Fruit fly (Drosophila melanogaster) whole organism, embryonic: ENCODE data around the gene Atg5.

Experiments used
- Bteb2 ChIP-seq: fragments of 200-800 bp; sonication (Bioruptor generic); optimal IDR thresholded peaks from 2 replicates; lab custom pipeline; 2016; ENCODE audit warnings: missing biosample characterization, missing genetic modification characterization
- CG1024 ChIP-seq: fragments of 200-800 bp; sonication (Bioruptor generic); IDR thresholded peaks from 2 replicates; pipeline ENCODE4 v1.3.6; 2022; ENCODE audit warnings: missing biosample characterization, missing genetic modification characterization
- CG11456 ChIP-seq: fragments of 200-800 bp; sonication (Bioruptor generic); IDR thresholded peaks from 3 replicates; pipeline ENCODE4 v1.3.6; 2022; ENCODE audit warnings: missing biosample characterization, missing genetic modification characterization
- CG12104 ChIP-seq: fragments of 200-800 bp; sonication (Bioruptor generic); optimal IDR thresholded peaks from 3 replicates; lab custom pipeline; 2016; ENCODE audit warnings: missing biosample characterization, missing genetic modification characterization
- CG13296 ChIP-seq: fragments of 200-800 bp; sonication (Bioruptor generic); optimal IDR thresholded peaks from 3 replicates; lab custom pipeline; 2018; ENCODE audit warnings: missing biosample characterization, mild to moderate bottlenecking, missing genetic modification characterization
- CG14050 ChIP-seq: fragments of 200-800 bp; sonication (Bioruptor generic); IDR thresholded peaks from 3 replicates; pipeline ENCODE4 v1.3.6; 2022; ENCODE audit warnings: missing biosample characterization, missing genetic modification characterization
- CG14441 ChIP-seq: fragments of 200-800 bp; sonication (Bioruptor generic); IDR thresholded peaks from 2 replicates; pipeline ENCODE4 v1.3.6; 2022; ENCODE audit warnings: missing biosample characterization, missing genetic modification characterization
- CG15269 ChIP-seq: fragments of 200-800 bp; sonication (Bioruptor generic); optimal IDR thresholded peaks from 2 replicates; lab custom pipeline; 2018; ENCODE audit warnings: missing biosample characterization, mild to moderate bottlenecking, missing genetic modification characterization, moderate library complexity
- CG17186 ChIP-seq: fragments of 200-800 bp; sonication (Bioruptor generic); optimal IDR thresholded peaks from 3 replicates; lab custom pipeline; 2017; ENCODE audit warnings: missing biosample characterization, missing genetic modification reagents, missing genetic modification characterization
- CG17568 ChIP-seq: fragments of 200-800 bp; sonication (Bioruptor generic); optimal IDR thresholded peaks from 2 replicates; lab custom pipeline; 2018; ENCODE audit warnings: missing biosample characterization, mild to moderate bottlenecking, missing genetic modification characterization, moderate library complexity
- CG2120 ChIP-seq: fragments of 200-800 bp; sonication (Bioruptor generic); optimal IDR thresholded peaks from 3 replicates; lab custom pipeline; 2016; ENCODE audit warnings: missing biosample characterization, missing genetic modification characterization
- CG2875 ChIP-seq: fragments of 200-800 bp; sonication (Bioruptor generic); optimal IDR thresholded peaks from 2 replicates; lab custom pipeline; 2017; ENCODE audit warnings: missing biosample characterization, mild to moderate bottlenecking, missing genetic modification characterization, missing genetic modification reagents
- CG31388 ChIP-seq: fragments of 200-800 bp; sonication (Bioruptor generic); optimal IDR thresholded peaks from 2 replicates; lab custom pipeline; 2016; ENCODE audit warnings: missing biosample characterization, missing genetic modification characterization
- CG3163 ChIP-seq: fragments of 200-800 bp; sonication (Bioruptor generic); optimal IDR thresholded peaks from 3 replicates; lab custom pipeline; 2016; ENCODE audit warnings: missing biosample characterization, missing genetic modification characterization
- CG3847 ChIP-seq: fragments of 200-800 bp; sonication (Bioruptor generic); IDR thresholded peaks from 2 replicates; pipeline ENCODE4 v1.3.6; 2022; ENCODE audit warnings: missing biosample characterization, missing genetic modification characterization
- CG5180 ChIP-seq: fragments of 200-800 bp; sonication (Bioruptor generic); optimal IDR thresholded peaks from 3 replicates; lab custom pipeline; 2017; ENCODE audit warnings: missing biosample characterization, missing genetic modification characterization, mild to moderate bottlenecking, moderate library complexity, missing genetic modification reagents
- CG5953 ChIP-seq: fragments of 200-800 bp; sonication (Bioruptor generic); IDR thresholded peaks from 2 replicates; pipeline ENCODE4 v1.3.6; 2022; ENCODE audit warnings: missing biosample characterization, missing genetic modification characterization
- CG7745 ChIP-seq: fragments of 200-800 bp; sonication (Bioruptor generic); optimal IDR thresholded peaks from 2 replicates; lab custom pipeline; 2018; ENCODE audit warnings: missing biosample characterization, mild to moderate bottlenecking, missing genetic modification characterization, moderate library complexity
- CG8478 ChIP-seq: fragments of >200 bp; optimal IDR thresholded peaks from 2 replicates; lab custom pipeline; 2018
- CG8944 ChIP-seq: fragments of 200-800 bp; sonication (Bioruptor generic); optimal IDR thresholded peaks from 3 replicates; lab custom pipeline; 2016; ENCODE audit warnings: missing biosample characterization, missing genetic modification characterization
- D19B ChIP-seq: fragments of 200-800 bp; sonication (Bioruptor generic); optimal IDR thresholded peaks from 2 replicates; lab custom pipeline; 2017; ENCODE audit warnings: missing biosample characterization, mild to moderate bottlenecking, missing genetic modification characterization
- H2.0 ChIP-seq: fragments of 200-800 bp; sonication (Bioruptor generic); IDR thresholded peaks from 2 replicates; pipeline ENCODE4 v1.3.6; 2022; ENCODE audit warnings: missing biosample characterization, missing genetic modification characterization
- HLHmδ ChIP-seq: fragments of 200-800 bp; sonication (Bioruptor generic); optimal IDR thresholded peaks from 2 replicates; lab custom pipeline; 2018; ENCODE audit warnings: missing biosample characterization, mild to moderate bottlenecking, missing genetic modification characterization, moderate library complexity
- Hey ChIP-seq: fragments of 200-800 bp; sonication (Bioruptor generic); optimal IDR thresholded peaks from 3 replicates; lab custom pipeline; 2018; ENCODE audit warnings: missing biosample characterization, mild to moderate bottlenecking, missing genetic modification characterization
- HmgD ChIP-seq: fragments of 200-800 bp; sonication (Bioruptor generic); optimal IDR thresholded peaks from 3 replicates; lab custom pipeline; 2016; ENCODE audit warnings: missing biosample characterization, missing genetic modification characterization
- Hsf ChIP-seq: fragments of 200-800 bp; sonication (Bioruptor generic); optimal IDR thresholded peaks from 3 replicates; lab custom pipeline; 2016; ENCODE audit warnings: missing biosample characterization, missing genetic modification characterization
- Jarid2 ChIP-seq: fragments of 200-800 bp; sonication (Bioruptor generic); optimal IDR thresholded peaks from 3 replicates; lab custom pipeline; 2017; ENCODE audit warnings: mild to moderate bottlenecking, missing biosample characterization, missing genetic modification reagents, missing genetic modification characterization
- Mes4 ChIP-seq: fragments of 200-800 bp; sonication (Bioruptor generic); optimal IDR thresholded peaks from 2 replicates; lab custom pipeline; 2016; ENCODE audit warnings: missing biosample characterization, missing genetic modification characterization
- Sox100B ChIP-seq: fragments of 200-800 bp; sonication (Bioruptor generic); optimal IDR thresholded peaks from 3 replicates; lab custom pipeline; 2018; ENCODE audit warnings: missing biosample characterization, mild to moderate bottlenecking, missing genetic modification characterization
- ase ChIP-seq: fragments of 200-800 bp; sonication (Bioruptor generic); IDR thresholded peaks from 3 replicates; pipeline ENCODE4 v1.3.6; 2022; ENCODE audit warnings: missing biosample characterization, missing genetic modification characterization
- btn ChIP-seq: fragments of 200-800 bp; sonication (Bioruptor generic); optimal IDR thresholded peaks from 2 replicates; lab custom pipeline; 2016; ENCODE audit warnings: missing biosample characterization, missing genetic modification characterization
- chinmo ChIP-seq: fragments of 200-800 bp; sonication (Bioruptor generic); IDR thresholded peaks from 4 replicates; pipeline ENCODE4 v1.3.6; 2022; ENCODE audit warnings: missing biosample characterization, missing genetic modification characterization; ENCODE audit not compliant: partially characterized antibody
- chm ChIP-seq: fragments of 200-800 bp; sonication (Bioruptor generic); IDR thresholded peaks from 2 replicates; pipeline ENCODE4 v1.3.6; 2022; ENCODE audit warnings: missing biosample characterization, missing genetic modification characterization
- fu2 ChIP-seq: fragments of 200-800 bp; sonication (Bioruptor generic); optimal IDR thresholded peaks from 2 replicates; lab custom pipeline; 2016; ENCODE audit warnings: missing biosample characterization, missing genetic modification characterization
- gem ChIP-seq: fragments of 200-800 bp; sonication (Bioruptor generic); optimal IDR thresholded peaks from 2 replicates; lab custom pipeline; 2019; ENCODE audit warnings: missing biosample characterization, mild to moderate bottlenecking, missing genetic modification characterization, moderate library complexity
- gsb-n ChIP-seq: fragments of 200-800 bp; sonication (Bioruptor generic); optimal IDR thresholded peaks from 3 replicates; lab custom pipeline; 2018; ENCODE audit warnings: missing biosample characterization, mild to moderate bottlenecking, missing genetic modification characterization
- ham ChIP-seq: fragments of 200-800 bp; sonication (Bioruptor generic); IDR thresholded peaks from 2 replicates; pipeline ENCODE4 v1.3.6; 2022; ENCODE audit warnings: missing biosample characterization, missing genetic modification characterization
- hkb ChIP-seq, 2 experiments: fragments of 200-800 bp in 1 of 2; fragments of >200 bp in 1 of 2; sonication (Bioruptor generic) in 1 of 2; IDR thresholded peaks in 1 of 2; optimal IDR thresholded peaks in 1 of 2; 2 replicates each; pipeline versions ENCODE4 v1.3.6 to Lab custom; 2017 to 2022; ENCODE audit warnings: missing biosample characterization in 1 of 2, missing genetic modification characterization in 1 of 2
- lov ChIP-seq, 2 experiments: fragments of 200-800 bp in 1 of 2; fragments of >200 bp in 1 of 2; sonication (Bioruptor generic) in 1 of 2; IDR thresholded peaks in 1 of 2; optimal IDR thresholded peaks in 1 of 2; 2 replicates in 1 of 2; 3 replicates in 1 of 2; pipeline versions ENCODE4 v1.3.6 to Lab custom; 2017 to 2022; ENCODE audit warnings: missing biosample characterization in 1 of 2, missing genetic modification characterization in 1 of 2
- mam ChIP-seq: fragments of 200-800 bp; sonication (Bioruptor generic); optimal IDR thresholded peaks from 3 replicates; lab custom pipeline; 2016; ENCODE audit warnings: missing biosample characterization, missing genetic modification characterization
- mld ChIP-seq: fragments of 200-800 bp; sonication (Bioruptor generic); IDR thresholded peaks from 3 replicates; pipeline ENCODE4 v1.3.6; 2022; ENCODE audit warnings: missing biosample characterization, missing genetic modification characterization; ENCODE audit not compliant: partially characterized antibody
- nau ChIP-seq: fragments of 200-800 bp; sonication (Bioruptor generic); optimal IDR thresholded peaks from 3 replicates; lab custom pipeline; 2017; ENCODE audit warnings: missing biosample characterization, mild to moderate bottlenecking, missing genetic modification characterization, missing genetic modification reagents
- nmo ChIP-seq: fragments of 200-800 bp; sonication (Bioruptor generic); optimal IDR thresholded peaks from 2 replicates; lab custom pipeline; 2018; ENCODE audit warnings: missing biosample characterization, mild to moderate bottlenecking, missing genetic modification characterization, moderate library complexity
- pum ChIP-seq: fragments of 200-800 bp; sonication (Bioruptor generic); optimal IDR thresholded peaks from 2 replicates; lab custom pipeline; 2016; ENCODE audit warnings: missing biosample characterization, missing genetic modification characterization
- scrt ChIP-seq: fragments of 200-800 bp; sonication (Bioruptor generic); optimal IDR thresholded peaks from 2 replicates; lab custom pipeline; 2018; ENCODE audit warnings: missing biosample characterization, mild to moderate bottlenecking, missing genetic modification characterization, moderate library complexity
- sisA ChIP-seq: fragments of 200-800 bp; sonication (Bioruptor generic); IDR thresholded peaks from 2 replicates; pipeline ENCODE4 v1.3.6; 2022; ENCODE audit warnings: missing biosample characterization, missing genetic modification characterization
- slp2 ChIP-seq: fragments of 200-800 bp; sonication (Bioruptor generic); optimal IDR thresholded peaks from 2 replicates; lab custom pipeline; 2016; ENCODE audit warnings: missing biosample characterization, missing genetic modification characterization
- stwl ChIP-seq: fragments of 200-800 bp; sonication (Bioruptor generic); optimal IDR thresholded peaks from 3 replicates; lab custom pipeline; 2018; ENCODE audit warnings: missing biosample characterization, mild to moderate bottlenecking, missing genetic modification characterization, moderate library complexity
- trem ChIP-seq: fragments of 200-800 bp; optimal IDR thresholded peaks from 3 replicates; lab custom pipeline; 2019; ENCODE audit warnings: missing biosample characterization, mild to moderate bottlenecking, missing genetic modification characterization, moderate library complexity
- z ChIP-seq: fragments of 200-800 bp; sonication (Bioruptor generic); IDR thresholded peaks from 3 replicates; pipeline ENCODE4 v1.3.6; 2022; ENCODE audit warnings: missing biosample characterization, missing genetic modification characterization

The Atg5 gene

DNA sequence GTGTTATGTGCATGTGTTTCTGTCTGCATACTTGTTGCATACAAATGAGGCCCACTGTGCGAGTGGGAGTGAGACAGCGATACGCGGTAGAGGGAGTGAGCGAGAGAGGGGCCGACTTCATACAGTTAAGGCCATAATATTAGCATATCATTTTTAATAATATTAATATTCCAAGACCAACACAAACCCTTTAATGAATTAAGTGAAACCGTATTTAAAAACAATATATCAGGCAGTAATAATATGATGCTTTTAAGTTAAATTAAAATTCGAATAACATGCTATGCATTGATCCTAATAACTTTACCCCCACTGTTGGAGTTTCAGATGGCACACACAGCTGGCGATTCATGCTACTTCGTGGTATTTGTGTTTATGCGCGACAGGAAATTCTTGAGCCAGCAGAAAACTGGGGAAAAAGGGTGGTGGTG, 1.3 kb upstream of the Atg5 start (continued):
- peak; percentile 94 for TF ChIP-seq sisA (GFP tag; lab: Robert Waterston, UW)
- peak; percentile 78 for TF ChIP-seq D19B
- TF ChIP-seq nau (GFP tag; lab: Kevin White, UChicago), result peak; percentile 95
- peak; percentile 95 for TF ChIP-seq H2.0 (GFP tag; lab: Robert Waterston, UW)
- TF ChIP-seq z (GFP tag; lab: Robert Waterston, UW), result peak; percentile 68; the same call in 2 of the 3 replicates
- TF ChIP-seq CG2875, result peak; percentile 96
- peak; percentile 95 for TF ChIP-seq ase (GFP tag; lab: Robert Waterston, UW)
- no peak for TF ChIP-seq HLHmδ
- TF ChIP-seq chm (GFP tag; lab: Robert Waterston, UW), result peak; percentile 96
- peak; percentile 98 for TF ChIP-seq gem (tag; lab: Kevin White, UChicago)
- TF ChIP-seq CG7745, result peak; percentile 89
- TF ChIP-seq Hsf (GFP tag; lab: Kevin White, UChicago), result peak; percentile 93
- TF ChIP-seq Jarid2 (GFP tag; lab: Kevin White, UChicago), result peak; percentile 81
- TF ChIP-seq CG13296 (GFP tag; lab: Kevin White, UChicago), result peak; percentile 94
- TF ChIP-seq Hey, result peak; percentile 61
- TF ChIP-seq mld (GFP tag; lab: Robert Waterston, UW), result no peak
- peak; percentile 98 for TF ChIP-seq nmo (GFP tag; lab: Kevin White, UChicago)
- peak; percentile 57 for TF ChIP-seq CG8944
- peak; percentile 85 for TF ChIP-seq CG1024 (GFP tag; lab: Robert Waterston, UW)
- peak; percentile 90 for TF ChIP-seq CG5953 (GFP tag; lab: Robert Waterston, UW)
- TF ChIP-seq Sox100B (GFP tag; lab: Kevin White, UChicago), result peak; percentile 96
- TF ChIP-seq CG2120 (GFP tag; lab: Kevin White, UChicago), result peak; percentile 88
- peak; percentile 77 for TF ChIP-seq stwl (tag; lab: Kevin White, UChicago)
- TF ChIP-seq slp2 (GFP tag; lab: Kevin White, UChicago), result peak; percentile 65
- peak; percentile 76 for TF ChIP-seq Mes4 (GFP tag; lab: Kevin White, UChicago)
- TF ChIP-seq Bteb2 (GFP tag; lab: Kevin White, UChicago), result peak; percentile 80
- TF ChIP-seq HmgD (GFP tag; lab: Kevin White, UChicago), result no peak
- TF ChIP-seq CG31388 (GFP tag; lab: Kevin White, UChicago), result peak; percentile 83
- TF ChIP-seq CG3847, result peak; percentile 90
- peak; percentile 88 for TF ChIP-seq CG11456
- TF ChIP-seq CG14050, result peak; percentile 92
- peak; percentile 95 for TF ChIP-seq CG12104
- no peak for TF ChIP-seq hkb (optimal IDR thresholded peaks at IDR 0.05; lab: Kevin White, UChicago)
- TF ChIP-seq hkb (GFP tag; IDR thresholded peaks at IDR 0.05; lab: Robert Waterston, UW), result peak; percentile 97
- peak; percentile 90 for TF ChIP-seq CG5180
- TF ChIP-seq btn, result peak; percentile 66
- peak; percentile 99 for TF ChIP-seq gsb-n (tag; lab: Kevin White, UChicago)
- no peak for TF ChIP-seq lov (optimal IDR thresholded peaks at IDR 0.05; lab: Kevin White, UChicago)
- peak; percentile 92 for TF ChIP-seq lov (GFP tag; IDR thresholded peaks at IDR 0.05; lab: Robert Waterston, UW)
- peak; percentile 55 for TF ChIP-seq fu2
- peak; percentile 59; the same call in 1 of the 2 replicates for TF ChIP-seq ham (GFP tag; lab: Robert Waterston, UW)
- TF ChIP-seq scrt (GFP tag; lab: Kevin White, UChicago), result peak; percentile 92
- no peak for TF ChIP-seq chinmo (GFP tag; lab: Robert Waterston, UW)
- TF ChIP-seq CG15269 (tag; lab: Kevin White, UChicago), result peak; percentile 98
- TF ChIP-seq CG17186 (GFP tag; lab: Kevin White, UChicago), result peak; percentile 86
- TF ChIP-seq CG17568 (GFP tag; lab: Kevin White, UChicago), result peak; percentile 96
- TF ChIP-seq CG14441 (GFP tag; lab: Robert Waterston, UW), result peak; percentile 92
- TF ChIP-seq CG8478 (lab: Kevin White, UChicago), result no peak
- peak; percentile 76 for TF ChIP-seq pum (GFP tag; lab: Kevin White, UChicago)
- TF ChIP-seq mam (GFP tag; lab: Kevin White, UChicago), result peak; percentile 75
- TF ChIP-seq CG3163, result no peak
- TF ChIP-seq trem, result peak; percentile 96
